Worm (Caenorhabditis elegans) whole organism, L2 larva: ENCODE results near the gene M28.8.

Experiments
- ceh-82 ChIP-seq: fragments of 150-350 bp; optimal IDR thresholded peaks from 2 replicates; lab custom pipeline; 2014; ENCODE audit warnings: missing biosample characterization, missing genetic modification characterization
- nhr-23 ChIP-seq: fragments of 150-350 bp; optimal IDR thresholded peaks from 2 replicates; lab custom pipeline; 2014; ENCODE audit warnings: missing biosample characterization, missing genetic modification reagents, missing genetic modification characterization
- nhr-77 ChIP-seq: fragments of 150-350 bp; optimal IDR thresholded peaks from 2 replicates; lab custom pipeline; 2014; ENCODE audit warnings: missing biosample characterization, missing genetic modification characterization
- snpc-4 ChIP-seq: fragments of 150-350 bp; optimal IDR thresholded peaks from 2 replicates; lab custom pipeline; 2014; ENCODE audit warnings: missing biosample characterization, missing genetic modification characterization
- unc-62 ChIP-seq: fragments of 150-350 bp; optimal IDR thresholded peaks from 2 replicates; lab custom pipeline; 2014; ENCODE audit warnings: missing biosample characterization, missing genetic modification reagents, missing genetic modification characterization

- TF ChIP-seq snpc-4 (tag; lab: Kevin White, UChicago) (no peak), unc-62 (GFP tag; lab: Kevin White, UChicago) (no peak), nhr-23 (tag; lab: Kevin White, UChicago) (no peak), ceh-82 (tag; lab: Kevin White, UChicago) (no peak), nhr-77 (tag; lab: Kevin White, UChicago) (no peak)
These were observed 49.1 kb upstream of the M28.8 start, which contains the start of gene rpb-6 for ce11 chrII:10578843-10579430.
